Fruit fly (Drosophila melanogaster): ENCODE data around the gene Zip71B.

The Zip71B gene

DNA sequence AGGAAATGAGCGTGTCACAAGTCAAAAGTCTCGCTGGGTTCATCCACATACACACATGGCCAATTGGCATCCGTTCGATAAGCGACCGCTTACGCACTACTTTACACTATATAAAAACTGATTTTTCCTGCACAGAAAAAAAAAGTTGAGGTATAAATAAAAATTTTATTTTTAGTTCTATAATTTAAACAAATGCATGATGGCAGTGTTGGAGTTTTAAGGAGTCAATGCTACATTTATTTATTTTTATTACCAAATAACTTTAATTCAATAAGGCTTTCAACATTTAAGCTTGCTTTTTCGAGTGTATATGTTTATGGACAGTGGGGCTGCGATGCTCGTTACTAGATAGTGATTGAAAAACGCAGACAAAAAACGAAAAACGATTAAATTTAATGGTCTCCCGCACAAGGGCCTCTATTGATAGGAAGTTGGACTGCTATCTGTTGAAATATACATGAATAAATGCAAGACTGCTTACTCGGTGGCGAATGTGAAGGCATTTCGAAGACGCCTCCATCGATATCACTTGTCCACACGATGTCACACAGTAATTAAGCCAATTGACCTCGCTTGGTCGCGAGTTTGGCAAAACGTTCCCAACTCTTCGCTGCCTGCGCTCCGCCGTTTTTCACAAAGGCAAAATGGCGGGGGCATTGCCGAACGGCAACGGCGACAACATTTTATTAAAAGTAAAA is 19.7 kb downstream of the Zip71B start:
- TF ChIP-seq CG4617 (GFP tag; optimal IDR thresholded peaks at IDR 0.05; ENCODE audit: borderline replicate concordance) = peak; percentile 18
- TF ChIP-seq ham (GFP tag; IDR thresholded peaks at IDR 0.05) = no peak
- no peak for TF ChIP-seq CHES-1-like (GFP tag; optimal IDR thresholded peaks at IDR 0.05)
- TF ChIP-seq CG30431 (GFP tag; optimal IDR thresholded peaks at IDR 0.05) = peak; percentile 50
- peak; percentile 82 for TF ChIP-seq gsb-n (tag; optimal IDR thresholded peaks at IDR 0.05)
- peak; percentile 55 for TF ChIP-seq bab2 (GFP tag; optimal IDR thresholded peaks at IDR 0.05)
- no peak for TF ChIP-seq chinmo (GFP tag; IDR thresholded peaks at IDR 0.05; ENCODE audit: partially characterized antibody)
- peak; percentile 41 for TF ChIP-seq CG4730 (GFP tag; IDR thresholded peaks at IDR 0.05)
- TF ChIP-seq CG34422 (GFP tag; IDR thresholded peaks at IDR 0.05) = peak; percentile 57; the same call in 1 of the 3 replicates
- peak; percentile 45; the same call in 1 of the 2 replicates for TF ChIP-seq ssp (GFP tag; IDR thresholded peaks at IDR 0.05)
- no peak for TF ChIP-seq NC2α (GFP tag; optimal IDR thresholded peaks at IDR 0.05)
- peak; percentile 76; the same call in 2 of the 3 replicates for TF ChIP-seq zfh1 (GFP tag; IDR thresholded peaks at IDR 0.05)
- peak; percentile 37; the same call in 1 of the 2 replicates for TF ChIP-seq Oaz (GFP tag; IDR thresholded peaks at IDR 0.05)
- TF ChIP-seq danr (GFP tag; IDR thresholded peaks at IDR 0.05) = peak; percentile 39; the same call in 1 of the 2 replicates
- TF ChIP-seq hb (GFP tag; IDR thresholded peaks at IDR 0.05; ENCODE audit: partially characterized antibody) = no peak
- peak; percentile 20 for TF ChIP-seq slp2 (GFP tag; optimal IDR thresholded peaks at IDR 0.05)
- peak; percentile 57 for TF ChIP-seq stc (GFP tag; IDR thresholded peaks at IDR 0.05)
- TF ChIP-seq Chrac-16 (GFP tag; optimal IDR thresholded peaks at IDR 0.05) = peak; percentile 47
- TF ChIP-seq Xrp1 (GFP tag; IDR thresholded peaks at IDR 0.05) = peak; percentile 87
- peak; percentile 36 for TF ChIP-seq Vsx1 (GFP tag; optimal IDR thresholded peaks at IDR 0.05)
- TF ChIP-seq mam (GFP tag; optimal IDR thresholded peaks at IDR 0.05) = peak; percentile 5
- TF ChIP-seq CG5953 (GFP tag; IDR thresholded peaks at IDR 0.05) = 0 out of 2 replicates have a peak, but pooled peaks have one; percentile 50
- peak; percentile 77 for TF ChIP-seq vvl (GFP tag; IDR thresholded peaks at IDR 0.05)
- TF ChIP-seq Usf (GFP tag; optimal IDR thresholded peaks at IDR 0.05) = no peak
- TF ChIP-seq CG17829 (tag; optimal IDR thresholded peaks at IDR 0.05) = peak; percentile 88
- no peak for TF ChIP-seq Dip3 (GFP tag; optimal IDR thresholded peaks at IDR 0.05)
- peak; percentile 38; the same call in 2 of the 3 replicates for TF ChIP-seq croc (GFP tag; conservative IDR thresholded peaks at IDR 0.05)
- TF ChIP-seq gsb (GFP tag; IDR thresholded peaks at IDR 0.05) = peak; percentile 29; the same call in 1 of the 2 replicates
- TF ChIP-seq NC2β (GFP tag; optimal IDR thresholded peaks at IDR 0.05) = no peak
- no peak for TF ChIP-seq ash1 (GFP tag; optimal IDR thresholded peaks at IDR 0.05)
- no peak for TF ChIP-seq CkIIα-i1 (GFP tag; IDR thresholded peaks at IDR 0.05)
- TF ChIP-seq Doc3 (GFP tag; IDR thresholded peaks at IDR 0.05; ENCODE audit: partially characterized antibody) = no peak
- no peak for TF ChIP-seq Hmx (GFP tag; optimal IDR thresholded peaks at IDR 0.05)
- peak; percentile 78 for TF ChIP-seq grau (tag; optimal IDR thresholded peaks at IDR 0.05)
- peak; percentile 47 for TF ChIP-seq kay (GFP tag; optimal IDR thresholded peaks at IDR 0.05)
- peak; percentile 87 for TF ChIP-seq CG2678 (tag; optimal IDR thresholded peaks at IDR 0.05)
- peak; percentile 88 for TF ChIP-seq CG8388 (GFP tag; optimal IDR thresholded peaks at IDR 0.05)
- peak; percentile 52 for TF ChIP-seq CG2875 (GFP tag; optimal IDR thresholded peaks at IDR 0.05)
- peak; percentile 81 for TF ChIP-seq Oli (tag; optimal IDR thresholded peaks at IDR 0.05)
- TF ChIP-seq disco-r (GFP tag; optimal IDR thresholded peaks at IDR 0.05) = no peak
- TF ChIP-seq CG7745 (tag; optimal IDR thresholded peaks at IDR 0.05) = peak; percentile 1
- peak; percentile 47 for TF ChIP-seq CG8281 (tag; optimal IDR thresholded peaks at IDR 0.05)
- TF ChIP-seq HHEX (GFP tag; optimal IDR thresholded peaks at IDR 0.05) = peak; percentile 71
- no peak for TF ChIP-seq gro (GFP tag; optimal IDR thresholded peaks at IDR 0.05)
- no peak for TF ChIP-seq tna (GFP tag; IDR thresholded peaks at IDR 0.05; ENCODE audit: partially characterized antibody)
- TF ChIP-seq CG7357 (GFP tag; IDR thresholded peaks at IDR 0.05) = peak; percentile 60; the same call in 2 of the 3 replicates
- no peak for TF ChIP-seq cas (GFP tag; IDR thresholded peaks at IDR 0.05)
- TF ChIP-seq Jarid2 (GFP tag; optimal IDR thresholded peaks at IDR 0.05) = peak; percentile 42
- peak; percentile 7 to 57 for TF ChIP-seq chif (GFP tag; optimal IDR thresholded peaks at IDR 0.05)
